Fruit fly (Drosophila melanogaster) whole organism, adult: ENCODE data around the gene CG14402.

Experiments
- CG11617 ChIP-seq: fragments of 200-800 bp; sonication (Bioruptor generic); optimal IDR thresholded peaks from 2 replicates; lab custom pipeline; 2017; ENCODE audit warnings: mild to moderate bottlenecking, missing biosample characterization, missing genetic modification reagents, missing genetic modification characterization
- CG12768 ChIP-seq: fragments of 200-800 bp; sonication (Bioruptor generic); optimal IDR thresholded peaks from 2 replicates; lab custom pipeline; 2017; ENCODE audit warnings: missing biosample characterization, missing genetic modification characterization, mild to moderate bottlenecking, moderate library complexity, missing genetic modification reagents
- CG14711 ChIP-seq: fragments of 200-800 bp; sonication (Bioruptor generic); optimal IDR thresholded peaks from 2 replicates; lab custom pipeline; 2018; ENCODE audit warnings: missing biosample characterization, mild to moderate bottlenecking, missing genetic modification characterization, moderate library complexity
- CG1620 ChIP-seq: fragments of 200-800 bp; sonication (Bioruptor generic); optimal IDR thresholded peaks from 2 replicates; lab custom pipeline; 2016; ENCODE audit warnings: missing biosample characterization, missing genetic modification characterization
- CG33017 ChIP-seq: fragments of 200-800 bp; sonication (Bioruptor generic); optimal IDR thresholded peaks from 2 replicates; lab custom pipeline; 2018; ENCODE audit warnings: missing biosample characterization, mild to moderate bottlenecking, missing genetic modification characterization, moderate library complexity
- CG5204 ChIP-seq: fragments of 200-800 bp; sonication (Bioruptor generic); optimal IDR thresholded peaks from 2 replicates; lab custom pipeline; 2016; ENCODE audit warnings: missing biosample characterization, missing genetic modification characterization
- CG7045 ChIP-seq: fragments of 200-800 bp; sonication (Bioruptor generic); optimal IDR thresholded peaks from 2 replicates; lab custom pipeline; 2017; ENCODE audit warnings: missing biosample characterization, mild to moderate bottlenecking, missing genetic modification characterization
- CG7101 ChIP-seq: fragments of 200-800 bp; sonication (Bioruptor generic); optimal IDR thresholded peaks from 2 replicates; lab custom pipeline; 2018; ENCODE audit warnings: missing biosample characterization, mild to moderate bottlenecking, missing genetic modification characterization, moderate library complexity
- Clk ChIP-seq: fragments of 200-800 bp; sonication (Bioruptor generic); optimal IDR thresholded peaks from 2 replicates; lab custom pipeline; 2017; ENCODE audit warnings: missing biosample characterization, missing genetic modification characterization
- Crg-1 ChIP-seq: fragments of 200-800 bp; sonication (Bioruptor generic); optimal IDR thresholded peaks from 2 replicates; lab custom pipeline; 2016; ENCODE audit warnings: missing biosample characterization, missing genetic modification characterization
- Hr96 ChIP-seq: fragments of 200-800 bp; sonication (Bioruptor generic); optimal IDR thresholded peaks from 2 replicates; lab custom pipeline; 2016; ENCODE audit warnings: missing biosample characterization, missing genetic modification characterization
- Mnt ChIP-seq: fragments of 200-800 bp; sonication (Bioruptor generic); optimal IDR thresholded peaks from 2 replicates; lab custom pipeline; 2016; ENCODE audit warnings: missing biosample characterization, mild to moderate bottlenecking, missing genetic modification characterization
- bab1 ChIP-seq: fragments of 200-800 bp; sonication (Bioruptor generic); optimal IDR thresholded peaks from 3 replicates; lab custom pipeline; 2019; ENCODE audit warnings: missing biosample characterization, mild to moderate bottlenecking, missing genetic modification characterization, moderate library complexity
- cic ChIP-seq: fragments of 200-800 bp; sonication (Bioruptor generic); optimal IDR thresholded peaks from 2 replicates; lab custom pipeline; 2017; ENCODE audit warnings: missing biosample characterization, mild to moderate bottlenecking, missing genetic modification characterization, moderate library complexity
- cnc ChIP-seq, 2 experiments: fragments of >200 bp; optimal IDR thresholded peaks; 2 replicates each; lab custom pipeline; 2017
- kay ChIP-seq: fragments of 200-800 bp; sonication (Bioruptor generic); peaks from one replicate; lab custom pipeline; 2016; ENCODE audit warnings: missing biosample characterization, missing genetic modification characterization, borderline replicate concordance
- ovo ChIP-seq: fragments of 200-800 bp; sonication (Bioruptor generic); optimal IDR thresholded peaks from 2 replicates; lab custom pipeline; 2016; ENCODE audit warnings: missing biosample characterization, missing genetic modification characterization
- pad ChIP-seq: fragments of 200-800 bp; sonication (Bioruptor generic); optimal IDR thresholded peaks from 3 replicates; lab custom pipeline; 2017; ENCODE audit warnings: missing biosample characterization, missing genetic modification characterization, mild to moderate bottlenecking, moderate library complexity, missing genetic modification reagents
- tj ChIP-seq: fragments of 200-800 bp; sonication (Bioruptor generic); optimal IDR thresholded peaks from 3 replicates; lab custom pipeline; 2017; ENCODE audit warnings: missing biosample characterization, mild to moderate bottlenecking, missing genetic modification characterization, moderate library complexity
- toe ChIP-seq: fragments of 200-800 bp; sonication (Bioruptor generic); optimal IDR thresholded peaks from 2 replicates; lab custom pipeline; 2016; ENCODE audit warnings: missing biosample characterization, missing genetic modification characterization

Gene CG14402

DNA sequence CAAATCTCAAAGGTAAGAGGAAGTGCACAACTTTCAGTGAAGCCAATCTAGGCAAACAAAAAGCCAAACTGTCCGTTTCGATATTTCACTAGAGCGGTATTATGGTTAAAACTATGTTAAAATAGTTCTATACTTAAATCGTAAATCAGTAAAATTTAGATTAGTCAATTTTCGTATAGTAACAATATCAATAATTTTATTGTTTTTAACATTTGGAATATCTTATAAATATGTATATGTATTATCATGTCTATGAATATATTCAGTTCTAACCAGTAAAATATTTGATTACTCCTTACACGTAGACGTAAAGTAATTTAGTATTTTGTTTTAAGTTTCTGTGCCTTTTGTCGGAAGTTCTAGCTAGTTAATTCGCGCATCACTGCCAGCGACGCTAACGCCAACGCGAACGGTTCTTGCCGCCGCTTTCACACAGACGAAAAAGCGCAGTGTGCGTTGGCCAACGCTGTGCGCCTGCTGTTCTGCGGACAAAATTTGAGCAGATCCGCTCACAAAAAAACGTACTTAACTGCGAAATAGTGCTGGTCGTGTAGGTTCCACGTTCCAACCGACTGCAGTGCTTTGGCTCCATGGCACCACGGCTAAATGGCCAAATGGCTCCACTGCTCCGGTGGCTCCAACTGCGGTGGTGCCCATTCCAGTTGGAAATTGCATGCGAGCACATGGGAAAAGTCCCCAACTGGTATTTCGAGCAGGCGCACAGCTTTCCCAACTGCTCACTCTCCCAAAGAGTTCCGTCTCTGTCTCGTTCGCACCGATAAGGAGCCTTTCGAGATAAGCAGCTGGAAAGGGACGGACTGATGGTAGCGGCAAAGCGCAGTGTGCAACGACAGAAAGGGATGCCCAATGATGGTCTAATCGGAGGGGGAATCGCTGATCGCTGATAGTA lies 25.6 kb upstream of the CG14402 start:
- peak; percentile 41 for TF ChIP-seq kay
- TF ChIP-seq Mnt (GFP tag; lab: Kevin White, UChicago), result peak; percentile 99
- TF ChIP-seq CG5204 (GFP tag; lab: Kevin White, UChicago), result no peak
- peak; percentile 100 for TF ChIP-seq pad (GFP tag; lab: Kevin White, UChicago)
- peak; percentile 48 for TF ChIP-seq CG12768 (GFP tag; lab: Kevin White, UChicago)
- TF ChIP-seq ovo (GFP tag; lab: Kevin White, UChicago), result peak; percentile 73
- TF ChIP-seq cic, result peak; percentile 86
- TF ChIP-seq Hr96 (GFP tag; lab: Kevin White, UChicago), result peak; percentile 46
- TF ChIP-seq cnc (optimal IDR thresholded peaks at IDR 0.05; lab: Kevin White, UChicago), result no peak
- peak; percentile 17 for TF ChIP-seq toe
- TF ChIP-seq CG7045 (GFP tag; lab: Kevin White, UChicago), result no peak
- no peak for TF ChIP-seq CG7101 (tag; lab: Kevin White, UChicago)
- TF ChIP-seq CG33017, result no peak
- peak; percentile 49 for TF ChIP-seq tj
- TF ChIP-seq bab1 (GFP tag; lab: Kevin White, UChicago), result peak; percentile 44
- TF ChIP-seq CG1620 (GFP tag; lab: Kevin White, UChicago), result no peak

- TF ChIP-seq kay, result peak; percentile 96
- peak; percentile 6 for TF ChIP-seq CG33017
- no peak for TF ChIP-seq CG1620 (GFP tag; lab: Kevin White, UChicago)
These were observed 24.8 kb upstream of the CG14402 start for dm6 chr2L:20824136-20824789.

DNA sequence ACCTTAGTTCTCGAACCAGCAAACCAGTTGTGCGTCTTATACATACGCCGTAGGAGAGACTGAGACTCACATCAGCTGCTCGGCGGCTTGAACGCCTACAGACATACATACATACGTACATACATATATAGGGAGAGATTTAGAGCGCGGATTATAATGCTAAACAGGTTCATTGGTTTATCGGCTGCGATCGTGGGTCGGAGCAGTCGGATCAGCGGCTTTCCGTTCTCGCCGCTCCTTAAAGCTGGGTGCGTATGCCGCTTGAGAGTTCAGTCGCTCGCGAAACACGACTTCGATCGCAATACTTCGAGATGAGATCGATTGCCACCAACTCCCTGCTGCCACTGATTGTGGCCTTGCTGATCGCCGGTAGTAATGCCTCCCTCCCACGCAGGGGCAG lies 23.8 kb upstream of the CG14402 start:
- TF ChIP-seq Clk (no peak), kay (peak; percentile 54)

dm6 chr2L:20826226-20826625 lies 22.9 kb upstream of the CG14402 start:
- no peak for TF ChIP-seq CG14711
- peak; percentile 76 for TF ChIP-seq kay

- no peak for TF ChIP-seq Mnt (GFP tag; lab: Kevin White, UChicago)
- no peak for TF ChIP-seq bab1 (GFP tag; lab: Kevin White, UChicago)
- no peak for TF ChIP-seq CG11617 (GFP tag; lab: Kevin White, UChicago)
- no peak for TF ChIP-seq CG12768 (GFP tag; lab: Kevin White, UChicago)
- TF ChIP-seq CG7101 (tag; lab: Kevin White, UChicago), result no peak
- TF ChIP-seq Crg-1, result no peak
- TF ChIP-seq ovo (GFP tag; lab: Kevin White, UChicago), result no peak
- no peak for TF ChIP-seq cic
- no peak for TF ChIP-seq cnc (optimal IDR thresholded peaks at IDR 0.05; lab: Kevin White, UChicago)
- TF ChIP-seq Hr96 (GFP tag; lab: Kevin White, UChicago), result no peak
These were observed 22.1 kb upstream of the CG14402 start for dm6 chr2L:20827045-20827444.

dm6 chr2L:20828701-20829100 lies 20.4 kb upstream of the CG14402 start:
- TF ChIP-seq CG14711 (no peak), cic (peak; percentile 55), kay (no peak)

- TF ChIP-seq Crg-1 (no peak), toe (no peak), cic (no peak), cnc (optimal IDR thresholded peaks at IDR 0.05; lab: Kevin White, UChicago) (no peak), pad (GFP tag; lab: Kevin White, UChicago) (no peak), Clk (no peak), CG1620 (GFP tag; lab: Kevin White, UChicago) (no peak), CG7045 (GFP tag; lab: Kevin White, UChicago) (no peak), CG5204 (GFP tag; lab: Kevin White, UChicago) (no peak)
These were observed 19.8 kb upstream of the CG14402 start, which contains the start of gene CG31673 for dm6 chr2L:20829309-20829708. CG31673 (plus strand) TSS chr2L:20829609.
